Worm (Caenorhabditis elegans): ENCODE measurements around the gene nsph-3.1.

The nsph-3.1 gene

ce11 chrIV:10949510-10949909 lies at the start of gene nsph-3.1:
nsph-3.1 (plus strand) TSS chrIV:10949810.
- TF ChIP-seq hnd-1 (tag; optimal IDR thresholded peaks at IDR 0.05), result no peak
- TF ChIP-seq ets-7 (tag; optimal IDR thresholded peaks at IDR 0.05), result no peak
- no peak for TF ChIP-seq pes-1 (GFP tag; IDR thresholded peaks at IDR 0.05)
- no peak for TF ChIP-seq tra-4 (tag; optimal IDR thresholded peaks at IDR 0.05)
- TF ChIP-seq ama-1 (optimal IDR thresholded peaks at IDR 0.05), result no peak
- TF ChIP-seq aly-1 (tag; optimal IDR thresholded peaks at IDR 0.05), result no peak
- no peak for TF ChIP-seq ceh-36 (tag; optimal IDR thresholded peaks at IDR 0.05)
- no peak for TF ChIP-seq F13C5.2 (tag; optimal IDR thresholded peaks at IDR 0.05)
- TF ChIP-seq sea-1 (GFP tag; conservative IDR thresholded peaks at IDR 0.05), result no peak

ce11 chrIV:10900083-10900482 lies 49.5 kb upstream of the nsph-3.1 start, which contains the start of gene srlf-30:
srlf-30 (plus strand) TSS chrIV:10900383.
- TF ChIP-seq B0310.2 (tag; optimal IDR thresholded peaks at IDR 0.05), result no peak
- no peak for TF ChIP-seq tbx-11 (GFP tag; IDR thresholded peaks at IDR 0.05)
- no peak for TF ChIP-seq ets-7 (tag; optimal IDR thresholded peaks at IDR 0.05)
- no peak for TF ChIP-seq hmbx-1 (tag; optimal IDR thresholded peaks at IDR 0.05)
- no peak for TF ChIP-seq scrt-1 (GFP tag; IDR thresholded peaks at IDR 0.05)
- no peak for TF ChIP-seq hmg-4 (GFP tag; optimal IDR thresholded peaks at IDR 0.05)
- TF ChIP-seq ceh-36 (tag; optimal IDR thresholded peaks at IDR 0.05), result no peak
- no peak for TF ChIP-seq ama-1 (optimal IDR thresholded peaks at IDR 0.05)

- TF ChIP-seq ama-1 (optimal IDR thresholded peaks at IDR 0.05), result no peak
- no peak for TF ChIP-seq F13C5.2 (tag; optimal IDR thresholded peaks at IDR 0.05)
- TF ChIP-seq ceh-13 (GFP tag; optimal IDR thresholded peaks at IDR 0.05), result no peak
- TF ChIP-seq sea-1 (GFP tag; conservative IDR thresholded peaks at IDR 0.05), result no peak
- TF ChIP-seq hmbx-1 (tag; optimal IDR thresholded peaks at IDR 0.05), result no peak
- TF ChIP-seq hnd-1 (tag; optimal IDR thresholded peaks at IDR 0.05), result no peak
- TF ChIP-seq ets-7 (tag; optimal IDR thresholded peaks at IDR 0.05), result no peak
- no peak for TF ChIP-seq pes-1 (GFP tag; IDR thresholded peaks at IDR 0.05)
- TF ChIP-seq ceh-36 (tag; optimal IDR thresholded peaks at IDR 0.05), result no peak
- TF ChIP-seq tbx-11 (GFP tag; IDR thresholded peaks at IDR 0.05), result no peak
- no peak for TF ChIP-seq flt-1 (GFP tag; IDR thresholded peaks at IDR 0.05)
- TF ChIP-seq tra-4 (tag; optimal IDR thresholded peaks at IDR 0.05), result no peak
- no peak for TF ChIP-seq hmg-4 (GFP tag; optimal IDR thresholded peaks at IDR 0.05)
- no peak for TF ChIP-seq B0310.2 (tag; optimal IDR thresholded peaks at IDR 0.05)
- TF ChIP-seq aly-1 (tag; optimal IDR thresholded peaks at IDR 0.05), result no peak
- no peak for TF ChIP-seq scrt-1 (GFP tag; IDR thresholded peaks at IDR 0.05)
- TF ChIP-seq tbx-37 (GFP tag; conservative IDR thresholded peaks at IDR 0.05), result no peak
Measured at ce11 chrIV:10902476-10902875, 47.1 kb upstream of the nsph-3.1 start.

- TF ChIP-seq F13C5.2 (tag; optimal IDR thresholded peaks at IDR 0.05) (no peak), hmg-4 (GFP tag; optimal IDR thresholded peaks at IDR 0.05) (no peak), tbx-37 (GFP tag; conservative IDR thresholded peaks at IDR 0.05) (no peak), ets-7 (tag; optimal IDR thresholded peaks at IDR 0.05) (no peak), hnd-1 (tag; optimal IDR thresholded peaks at IDR 0.05) (no peak), tbx-11 (GFP tag; IDR thresholded peaks at IDR 0.05) (no peak), sea-1 (GFP tag; conservative IDR thresholded peaks at IDR 0.05) (no peak), pes-1 (GFP tag; IDR thresholded peaks at IDR 0.05) (no peak), ceh-13 (GFP tag; optimal IDR thresholded peaks at IDR 0.05) (no peak), B0310.2 (tag; optimal IDR thresholded peaks at IDR 0.05) (no peak)
Measured at ce11 chrIV:10904282-10904681, 45.3 kb upstream of the nsph-3.1 start, which contains the start of gene ZK596.3. ZK596.3 (minus strand) TSS chrIV:10904382.

- TF ChIP-seq B0310.2 (tag; optimal IDR thresholded peaks at IDR 0.05) (no peak), pes-1 (GFP tag; IDR thresholded peaks at IDR 0.05) (no peak), ceh-13 (GFP tag; optimal IDR thresholded peaks at IDR 0.05) (no peak), tbx-11 (GFP tag; IDR thresholded peaks at IDR 0.05) (no peak), tbx-37 (GFP tag; conservative IDR thresholded peaks at IDR 0.05) (no peak), sea-1 (GFP tag; conservative IDR thresholded peaks at IDR 0.05) (no peak), flt-1 (GFP tag; IDR thresholded peaks at IDR 0.05) (no peak), ama-1 (optimal IDR thresholded peaks at IDR 0.05) (no peak), hmbx-1 (tag; optimal IDR thresholded peaks at IDR 0.05) (no peak), F13C5.2 (tag; optimal IDR thresholded peaks at IDR 0.05) (no peak), hmg-4 (GFP tag; optimal IDR thresholded peaks at IDR 0.05) (no peak), ets-7 (tag; optimal IDR thresholded peaks at IDR 0.05) (no peak), tra-4 (tag; optimal IDR thresholded peaks at IDR 0.05) (no peak)
Measured at ce11 chrIV:10909206-10909605, 40.4 kb upstream of the nsph-3.1 start, which contains the start of gene ZK596.2. ZK596.2 (minus strand) TSS chrIV:10909306.

ce11 chrIV:10909708-10910107 lies 39.9 kb upstream of the nsph-3.1 start, which contains the start of gene pyk-2:
pyk-2 (plus strand) TSS chrIV:10909913.
- TF ChIP-seq pes-1 (GFP tag; IDR thresholded peaks at IDR 0.05), result no peak
- TF ChIP-seq ceh-36 (tag; optimal IDR thresholded peaks at IDR 0.05), result no peak
- no peak for TF ChIP-seq aly-1 (tag; optimal IDR thresholded peaks at IDR 0.05)
- TF ChIP-seq B0310.2 (tag; optimal IDR thresholded peaks at IDR 0.05), result no peak
- no peak for TF ChIP-seq ceh-13 (GFP tag; optimal IDR thresholded peaks at IDR 0.05)
- no peak for TF ChIP-seq ets-7 (tag; optimal IDR thresholded peaks at IDR 0.05)
- TF ChIP-seq tbx-37 (GFP tag; conservative IDR thresholded peaks at IDR 0.05), result no peak
- no peak for TF ChIP-seq F13C5.2 (tag; optimal IDR thresholded peaks at IDR 0.05)
- no peak for TF ChIP-seq scrt-1 (GFP tag; IDR thresholded peaks at IDR 0.05)
- no peak for TF ChIP-seq hmg-4 (GFP tag; optimal IDR thresholded peaks at IDR 0.05)

ce11 chrIV:10913081-10913480 lies 36.5 kb upstream of the nsph-3.1 start, which contains the start of gene ZK593.2:
ZK593.2 (plus strand) TSS chrIV:10913381.
- TF ChIP-seq B0310.2 (tag; optimal IDR thresholded peaks at IDR 0.05) (no peak), tra-4 (tag; optimal IDR thresholded peaks at IDR 0.05) (no peak), F13C5.2 (tag; optimal IDR thresholded peaks at IDR 0.05) (no peak), hmbx-1 (tag; optimal IDR thresholded peaks at IDR 0.05) (no peak), flt-1 (GFP tag; IDR thresholded peaks at IDR 0.05) (no peak), hmg-4 (GFP tag; optimal IDR thresholded peaks at IDR 0.05) (no peak), scrt-1 (GFP tag; IDR thresholded peaks at IDR 0.05) (no peak)

ce11 chrIV:10915388-10915787 lies 34.2 kb upstream of the nsph-3.1 start, which contains the start of gene ZK593.3:
ZK593.3 (plus strand) TSS chrIV:10915688.
- TF ChIP-seq tbx-37 (GFP tag; conservative IDR thresholded peaks at IDR 0.05) (no peak), scrt-1 (GFP tag; IDR thresholded peaks at IDR 0.05) (no peak), hmbx-1 (tag; optimal IDR thresholded peaks at IDR 0.05) (no peak), hnd-1 (tag; optimal IDR thresholded peaks at IDR 0.05) (no peak), B0310.2 (tag; optimal IDR thresholded peaks at IDR 0.05) (no peak)

All from whole organism, early embryonic.